Fruit fly (Drosophila melanogaster) whole organism, embryonic: ENCODE results near the gene Kdm2.

Experiments used
- CG12769 ChIP-seq: fragments of 200-800 bp; sonication (Bioruptor generic); optimal IDR thresholded peaks from 2 replicates; lab custom pipeline; 2019; ENCODE audit warnings: missing biosample characterization, mild to moderate bottlenecking, missing genetic modification characterization, moderate library complexity
- CG14667 ChIP-seq: fragments of 200-800 bp; sonication (Bioruptor generic); IDR thresholded peaks from 2 replicates; pipeline ENCODE4 v1.3.6; 2022; ENCODE audit warnings: missing biosample characterization, missing genetic modification characterization
- D ChIP-seq, 2 experiments: fragments of 200-800 bp in 1 of 2; fragments of >200 bp in 1 of 2; sonication (Bioruptor generic) in 1 of 2; optimal IDR thresholded peaks; 2 replicates in 1 of 2; 3 replicates in 1 of 2; lab custom pipeline; 2017; ENCODE audit warnings: mild to moderate bottlenecking in 1 of 2, missing biosample characterization in 1 of 2, missing genetic modification characterization in 1 of 2, missing genetic modification reagents in 1 of 2
- Sin3A ChIP-seq: fragments of >200 bp; optimal IDR thresholded peaks from 2 replicates; lab custom pipeline; 2018
- Sox100B ChIP-seq: fragments of 200-800 bp; sonication (Bioruptor generic); optimal IDR thresholded peaks from 3 replicates; lab custom pipeline; 2018; ENCODE audit warnings: missing biosample characterization, mild to moderate bottlenecking, missing genetic modification characterization
- kah ChIP-seq: fragments of 200-800 bp; sonication (Bioruptor generic); optimal IDR thresholded peaks from 2 replicates; lab custom pipeline; 2018; ENCODE audit warnings: missing biosample characterization, mild to moderate bottlenecking, missing genetic modification characterization
- nerfin-1 ChIP-seq: fragments of 200-800 bp; sonication (Bioruptor generic); optimal IDR thresholded peaks from 3 replicates; lab custom pipeline; 2019; ENCODE audit warnings: missing biosample characterization, mild to moderate bottlenecking, missing genetic modification characterization, moderate library complexity
- vnd ChIP-seq: fragments of 200-800 bp; sonication (Bioruptor generic); IDR thresholded peaks from 3 replicates; pipeline ENCODE4 v1.3.6; 2022; ENCODE audit warnings: missing biosample characterization, missing genetic modification characterization; ENCODE audit not compliant: partially characterized antibody

DNA sequence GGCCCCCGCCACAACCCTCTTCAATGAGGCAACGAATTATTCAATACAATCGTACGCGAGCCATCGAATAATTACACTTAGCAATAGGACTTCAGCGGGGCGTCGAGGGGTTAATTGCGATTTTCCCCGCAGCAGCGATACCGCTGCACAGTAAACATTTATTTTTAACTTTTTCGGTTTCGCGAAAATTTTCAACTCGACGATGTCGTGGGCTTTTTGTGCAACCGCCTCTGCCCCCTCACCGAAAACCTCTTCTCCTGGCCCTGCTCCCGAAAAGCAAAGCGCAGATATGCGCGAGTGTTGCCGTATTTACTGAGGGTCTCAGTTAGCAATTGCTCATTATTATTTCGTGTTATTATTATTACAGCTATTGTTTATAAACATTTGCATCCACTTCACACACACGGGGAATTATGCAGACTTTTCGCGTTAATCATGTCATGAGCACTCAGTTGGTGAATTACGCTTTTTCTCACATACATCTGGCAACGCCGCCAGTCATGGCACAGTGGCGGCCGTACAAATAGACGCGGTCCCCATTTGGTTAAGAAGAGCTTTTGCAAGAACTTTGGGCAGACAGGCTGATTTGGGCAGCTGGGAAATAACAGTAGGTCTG is 38.4 kb upstream of the Kdm2 start:
- TF ChIP-seq CG12769 (tag; lab: Kevin White, UChicago) (no peak), vnd (GFP tag; lab: Robert Waterston, UW) (no peak), Sin3A (peak; percentile 38), Sox100B (GFP tag; lab: Kevin White, UChicago) (no peak), CG14667 (GFP tag; lab: Robert Waterston, UW) (no peak), kah (GFP tag; lab: Kevin White, UChicago) (no peak), D (optimal IDR thresholded peaks at IDR 0.05; lab: Kevin White, UChicago) (no peak), D (GFP tag; optimal IDR thresholded peaks at IDR 0.05; lab: Kevin White, UChicago) (no peak), nerfin-1 (tag; lab: Kevin White, UChicago) (peak; percentile 25)
